Fruit fly (Drosophila melanogaster): ENCODE results near the gene CG34162.

Gene CG34162

DNA sequence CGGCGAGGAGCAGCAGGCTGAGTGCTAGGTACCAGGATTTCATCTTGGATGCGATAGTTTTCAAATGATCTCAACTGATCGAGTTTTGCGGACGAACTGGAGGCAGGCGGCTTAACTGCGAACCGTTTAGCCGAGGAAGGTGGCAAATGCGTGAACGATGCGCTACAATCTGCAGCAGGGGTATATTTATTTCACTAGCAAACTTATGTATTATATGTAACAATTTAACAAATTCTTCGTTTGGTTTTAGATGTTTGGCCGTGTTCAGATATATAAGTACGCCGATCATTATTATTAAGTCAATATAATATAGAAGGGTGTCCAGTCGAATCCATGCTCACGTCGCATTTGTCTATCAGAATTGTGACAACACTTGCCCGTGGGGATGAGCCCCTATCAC, 668 bp upstream of the CG34162 start, which contains the start of gene CG31706:
Gene CG31706, minus strand, starts transcription at position 101 of the 400 bp plus-strand sequence.
- no peak for TF ChIP-seq dmrt93B (GFP tag; optimal IDR thresholded peaks at IDR 0.05)
- no peak for TF ChIP-seq psq (GFP tag; optimal IDR thresholded peaks at IDR 0.05)
- no peak for TF ChIP-seq br (GFP tag; optimal IDR thresholded peaks at IDR 0.05)
- no peak for TF ChIP-seq lola (GFP tag; optimal IDR thresholded peaks at IDR 0.05)
- TF ChIP-seq usp (GFP tag; optimal IDR thresholded peaks at IDR 0.05): no peak

- TF ChIP-seq GATAd (GFP tag; optimal IDR thresholded peaks at IDR 0.05) (no peak), HLH106 (tag; optimal IDR thresholded peaks at IDR 0.05) (no peak), Myc (optimal IDR thresholded peaks at IDR 0.05) (no peak), sv (GFP tag; optimal IDR thresholded peaks at IDR 0.05) (no peak), usp (GFP tag; optimal IDR thresholded peaks at IDR 0.05) (no peak), pan (optimal IDR thresholded peaks at IDR 0.05) (no peak), lola (GFP tag; optimal IDR thresholded peaks at IDR 0.05) (no peak), dsf (GFP tag; optimal IDR thresholded peaks at IDR 0.05; ENCODE audit: borderline replicate concordance) (no peak), N (GFP tag; optimal IDR thresholded peaks at IDR 0.05) (no peak), tai (GFP tag; optimal IDR thresholded peaks at IDR 0.05) (no peak), CrebA (GFP tag; optimal IDR thresholded peaks at IDR 0.05; ENCODE audit: borderline replicate concordance) (no peak), psq (GFP tag; optimal IDR thresholded peaks at IDR 0.05) (no peak)
Observed at dm6 chr2L:11535845-11536244, 4.2 kb downstream of the CG34162 start, which contains the start of gene CG43438. Gene CG43438 (plus strand): TSS chr2L:11536145.

dm6 chr2L:11553825-11554224, 22.2 kb downstream of the CG34162 start:
- TF ChIP-seq h (GFP tag; optimal IDR thresholded peaks at IDR 0.05) (no peak), usp (GFP tag; optimal IDR thresholded peaks at IDR 0.05) (no peak), dsf (GFP tag; optimal IDR thresholded peaks at IDR 0.05; ENCODE audit: borderline replicate concordance) (no peak)

DNA sequence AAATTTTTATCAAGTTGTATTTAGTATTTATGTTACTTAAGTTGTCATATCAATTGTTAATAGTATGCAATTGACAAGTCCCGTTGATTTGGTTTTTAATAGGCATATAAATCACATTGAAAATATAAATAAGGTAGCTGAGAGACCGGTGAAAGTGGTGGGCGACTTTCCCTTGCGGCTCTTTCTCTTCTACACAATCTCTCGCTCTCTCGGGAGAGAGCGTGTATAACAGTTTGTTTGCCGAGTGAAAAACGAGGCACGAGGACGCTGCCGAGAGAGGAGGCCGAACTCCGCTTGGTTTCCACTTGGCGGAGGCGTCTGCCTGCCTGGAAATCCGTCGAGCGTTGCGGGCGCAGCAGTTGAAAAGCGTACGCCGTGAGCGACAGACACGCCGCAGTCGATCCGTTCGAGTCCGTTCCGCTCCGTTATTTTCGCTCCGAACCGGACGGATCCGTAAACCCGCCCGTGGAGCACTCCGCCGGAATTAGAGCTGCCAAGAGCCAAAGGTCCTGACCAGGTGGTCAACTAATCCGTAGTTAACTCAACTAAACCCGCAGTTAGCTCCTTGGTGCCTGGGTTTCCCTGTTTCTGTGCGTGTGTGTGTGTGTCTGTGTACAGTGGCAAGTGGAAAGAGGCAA, 50.1 kb downstream of the CG34162 start, which contains the start of gene kek2:
Gene kek2, plus strand, starts transcription at position 321 of the 638 bp plus-strand sequence.
- TF ChIP-seq Dfd (GFP tag; optimal IDR thresholded peaks at IDR 0.05) (no peak), tai (GFP tag; optimal IDR thresholded peaks at IDR 0.05) (no peak), sage (GFP tag; optimal IDR thresholded peaks at IDR 0.05) (no peak), jim (GFP tag; optimal IDR thresholded peaks at IDR 0.05) (no peak), dsf (GFP tag; optimal IDR thresholded peaks at IDR 0.05; ENCODE audit: borderline replicate concordance) (no peak), Abd-B (GFP tag; optimal IDR thresholded peaks at IDR 0.05) (no peak), psq (GFP tag; optimal IDR thresholded peaks at IDR 0.05) (no peak), Mio (GFP tag; optimal IDR thresholded peaks at IDR 0.05) (no peak), CG32264 (GFP tag; optimal IDR thresholded peaks at IDR 0.05) (no peak), CrebA (GFP tag; optimal IDR thresholded peaks at IDR 0.05; ENCODE audit: borderline replicate concordance) (no peak), brk (GFP tag; optimal IDR thresholded peaks at IDR 0.05) (no peak), Sp1 (GFP tag; optimal IDR thresholded peaks at IDR 0.05) (no peak), ey (GFP tag; optimal IDR thresholded peaks at IDR 0.05) (no peak), CG9705 (GFP tag; optimal IDR thresholded peaks at IDR 0.05) (no peak)

Measured in whole organism, wandering third instar larva.